Fruit fly (Drosophila melanogaster) whole organism, pupa: ENCODE data around the gene ttm2.

Source experiments
- CG34367 ChIP-seq: fragments of 200-800 bp; sonication (Bioruptor generic); optimal IDR thresholded peaks from 2 replicates; lab custom pipeline; 2018; ENCODE audit warnings: missing biosample characterization, mild to moderate bottlenecking, missing genetic modification characterization
- CG4496 ChIP-seq: fragments of 200-800 bp; sonication (Bioruptor generic); IDR thresholded peaks from 3 replicates; pipeline ENCODE4 v1.3.6; 2022; ENCODE audit warnings: missing biosample characterization, missing genetic modification characterization
- CG9948 ChIP-seq: fragments of 200-800 bp; sonication (Bioruptor generic); optimal IDR thresholded peaks from 2 replicates; lab custom pipeline; 2018; ENCODE audit warnings: missing biosample characterization, mild to moderate bottlenecking, missing genetic modification characterization, moderate library complexity
- D1 ChIP-seq: fragments of 200-800 bp; sonication (Bioruptor generic); optimal IDR thresholded peaks from 2 replicates; lab custom pipeline; 2018; ENCODE audit warnings: missing biosample characterization, mild to moderate bottlenecking, missing genetic modification characterization, moderate library complexity
- EcR ChIP-seq: fragments of 200-800 bp; sonication (Bioruptor generic); optimal IDR thresholded peaks from 3 replicates; lab custom pipeline; 2019; ENCODE audit warnings: missing biosample characterization, missing genetic modification characterization, mild to moderate bottlenecking, moderate library complexity, missing genetic modification reagents
- rn ChIP-seq: fragments of 200-800 bp; sonication (Bioruptor generic); IDR thresholded peaks from 2 replicates; pipeline ENCODE4 v1.3.6; 2022; ENCODE audit warnings: missing biosample characterization, missing genetic modification characterization

DNA sequence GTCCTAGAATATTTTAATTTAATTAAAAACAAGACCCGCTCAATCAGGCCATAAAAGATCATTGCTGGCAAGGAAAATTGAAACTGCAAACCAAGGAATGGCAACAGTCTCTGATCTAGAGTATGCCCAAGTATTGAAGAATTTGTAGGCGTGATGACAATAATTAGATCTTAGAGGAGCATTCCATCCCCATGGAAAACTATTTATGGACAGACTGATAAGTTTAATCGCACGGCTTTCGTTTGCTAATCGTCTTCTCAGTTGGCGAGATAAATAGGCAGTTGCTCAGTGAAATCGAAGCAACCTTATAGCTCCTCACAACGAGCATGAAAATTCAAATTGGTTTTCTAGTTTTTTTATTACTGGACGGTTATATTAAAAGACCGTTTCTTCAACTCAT, 41.8 kb downstream of the ttm2 start, which contains the start of gene ddbt:
- TF ChIP-seq CG4496 (no peak), CG34367 (tag; lab: Kevin White, UChicago) (no peak), EcR (no peak), CG9948 (no peak), rn (GFP tag; lab: Robert Waterston, UW) (no peak), D1 (tag; lab: Kevin White, UChicago) (no peak)
